Worm (Caenorhabditis elegans) whole organism, young adult: Measurements from ENCODE around the gene Y7A5A.24.

ENCODE experiments used
- F22D6.2 ChIP-seq: sonication (generic microtip); optimal IDR thresholded peaks from 2 replicates; lab custom pipeline; 2016; ENCODE audit warnings: mild to moderate bottlenecking, missing genetic modification characterization, missing compliant biosample characterization
- aptf-2 ChIP-seq: fragments of 200-800 bp; sonication (Bioruptor generic); conservative IDR thresholded peaks from 2 replicates; pipeline ENCODE4 v1.3.6; 2022; ENCODE audit warnings: missing genetic modification reagents, missing genetic modification characterization, missing compliant biosample characterization
- lin-26 ChIP-seq: fragments of 200-800 bp; sonication (Bioruptor generic); IDR thresholded peaks from 2 replicates; pipeline ENCODE4 v1.3.6; 2022; ENCODE audit warnings: missing genetic modification reagents, missing genetic modification characterization, missing compliant biosample characterization
- nhr-90 ChIP-seq: sonication (generic microtip); optimal IDR thresholded peaks from 2 replicates; lab custom pipeline; 2016; ENCODE audit warnings: missing genotype, mild to moderate bottlenecking, missing genetic modification characterization, missing compliant biosample characterization
- rec-8 ChIP-seq, 2 experiments: sonication (generic microtip); optimal IDR thresholded peaks; 2 replicates each; lab custom pipeline; 2016; ENCODE audit warnings: mild to moderate bottlenecking in 2 of 2, missing genetic modification characterization in 2 of 2, missing genetic modification reagents in 2 of 2, missing genotype in 2 of 2, missing biosample characterization in 1 of 2, missing compliant biosample characterization in 1 of 2, moderate library complexity in 1 of 2
- somi-1 ChIP-seq: fragments of 200-800 bp; sonication (Bioruptor generic); optimal IDR thresholded peaks from 2 replicates; lab custom pipeline; 2018; ENCODE audit warnings: mild to moderate bottlenecking, missing genetic modification characterization, missing compliant biosample characterization
- unc-62 ChIP-seq: fragments of 150-350 bp; optimal IDR thresholded peaks from 2 replicates; lab custom pipeline; 2014; ENCODE audit warnings: missing biosample characterization, missing genetic modification reagents, missing genetic modification characterization

DNA sequence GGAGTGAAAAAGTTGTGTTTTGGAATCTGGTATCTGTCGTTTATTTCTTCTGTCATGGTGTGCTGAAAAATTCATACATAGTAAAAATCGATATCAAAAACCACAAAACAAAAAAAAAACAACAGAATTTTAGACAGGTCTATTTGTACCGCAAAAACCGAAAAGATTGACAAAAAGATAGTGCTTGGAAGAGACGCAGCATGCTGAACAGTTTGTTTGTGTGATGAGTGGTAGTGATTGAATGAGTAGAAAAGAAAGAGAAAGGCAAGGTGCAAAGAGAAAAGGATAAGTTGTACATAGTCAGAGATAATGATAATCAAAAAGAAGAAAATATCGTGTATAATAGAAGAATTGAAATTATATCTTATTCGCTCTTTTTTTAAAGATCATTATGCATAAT is 9.3 kb downstream of the Y7A5A.24 start, which contains the start of gene Y7A5A.2:
- TF ChIP-seq somi-1 (no peak), F22D6.2 (tag; lab: Kevin White, UChicago) (no peak), nhr-90 (no peak), lin-26 (GFP tag; lab: Robert Waterston, UW) (no peak), aptf-2 (no peak), unc-62 (no peak), rec-8 (tag; optimal IDR thresholded peaks at IDR 0.05; lab: Kevin White, UChicago) (no peak)
